Worm (Caenorhabditis elegans) whole organism, midembryonic: ENCODE measurements around the gene str-109.
A peak's percentile ranks its signal among the peaks of the same experiment; 100 is the strongest.

Source experiments
- T22C8.4 ChIP-seq: fragments of 200-800 bp; sonication (Bioruptor generic); IDR thresholded peaks from 2 replicates; pipeline ENCODE4 v1.3.6; 2022; ENCODE audit warnings: missing genetic modification characterization, missing compliant biosample characterization
- cog-1 ChIP-seq: sonication (generic microtip); optimal IDR thresholded peaks from 2 replicates; lab custom pipeline; 2016; ENCODE audit warnings: missing genetic modification characterization, missing compliant biosample characterization
- flt-1 ChIP-seq: fragments of 200-800 bp; sonication (Bioruptor generic); IDR thresholded peaks from 2 replicates; pipeline ENCODE4 v1.3.6; 2022; ENCODE audit warnings: missing genetic modification characterization, missing compliant biosample characterization
- klf-2 ChIP-seq: fragments of 200-800 bp; sonication (Bioruptor generic); conservative IDR thresholded peaks from 2 replicates; pipeline ENCODE4 v1.3.6; 2022; ENCODE audit warnings: missing genetic modification reagents, missing genetic modification characterization, missing compliant biosample characterization
- med-1 ChIP-seq: sonication (generic microtip); optimal IDR thresholded peaks from 2 replicates; lab custom pipeline; 2017; ENCODE audit warnings: missing genetic modification characterization, mild to moderate bottlenecking, missing compliant biosample characterization, antibody characterized with exemption, missing genetic modification reagents; ENCODE audit not compliant: insufficient read depth
- ref-1 ChIP-seq: fragments of 200-800 bp; sonication (Bioruptor generic); conservative IDR thresholded peaks from 2 replicates; pipeline ENCODE4 v1.3.6; 2022; ENCODE audit warnings: missing genetic modification reagents, missing genetic modification characterization, missing compliant biosample characterization
- tab-1 ChIP-seq: fragments of 200-800 bp; sonication (Bioruptor generic); IDR thresholded peaks from 2 replicates; pipeline ENCODE4 v1.3.6; 2022; ENCODE audit warnings: missing genetic modification characterization, missing compliant biosample characterization
- ztf-23 ChIP-seq: fragments of 200-800 bp; sonication (Bioruptor generic); IDR thresholded peaks from 2 replicates; pipeline ENCODE4 v1.3.6; 2022; ENCODE audit warnings: missing genetic modification reagents, missing genetic modification characterization, missing compliant biosample characterization
- ztf-29 ChIP-seq: fragments of 200-800 bp; sonication (Bioruptor generic); IDR thresholded peaks from 2 replicates; pipeline ENCODE4 v1.3.6; 2022; ENCODE audit warnings: missing genetic modification reagents, missing genetic modification characterization, missing compliant biosample characterization

Gene str-109

DNA sequence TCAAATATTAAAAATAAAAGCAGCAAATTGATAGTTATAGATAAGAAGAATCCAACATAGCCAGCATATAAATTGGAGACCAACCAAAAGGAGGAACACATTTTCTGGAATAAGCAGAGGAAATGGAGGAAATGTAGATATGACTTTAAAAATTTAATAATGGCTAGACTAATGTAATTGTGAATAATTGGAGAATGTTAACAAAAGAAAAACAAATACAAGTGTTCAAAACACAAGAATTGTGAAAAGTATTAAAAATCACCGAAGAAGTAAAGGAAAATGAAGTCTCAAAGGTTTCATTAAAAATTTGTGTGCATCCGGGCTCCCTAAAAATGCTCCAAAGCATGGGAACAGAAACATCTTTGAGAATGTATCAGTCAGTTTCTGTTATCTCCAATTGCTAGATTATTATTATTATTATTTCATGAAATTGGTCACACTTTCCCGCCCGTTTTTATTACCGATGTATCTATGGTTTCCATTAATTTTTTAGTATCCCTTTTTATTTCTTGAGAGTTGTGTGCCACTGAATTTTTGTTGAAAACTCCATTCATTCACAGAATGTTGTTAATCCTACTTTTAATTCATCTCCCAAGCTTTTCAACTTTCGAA lies at the start of gene str-109, which contains the start of gene F10A3.11:
Gene str-109, minus strand, starts transcription at position 101 of the 612 bp plus-strand sequence.
Gene F10A3.11, plus strand, starts transcription at position 562 of the 612 bp plus-strand sequence.
- no peak for TF ChIP-seq cog-1
- TF ChIP-seq klf-2 (GFP tag; lab: Robert Waterston, UW), result no peak
- TF ChIP-seq ztf-29 (GFP tag; lab: Robert Waterston, UW), result no peak
- no peak for TF ChIP-seq tab-1 (GFP tag; lab: Robert Waterston, UW)
- TF ChIP-seq flt-1 (GFP tag; lab: Robert Waterston, UW), result no peak
- no peak for TF ChIP-seq T22C8.4 (GFP tag; lab: Robert Waterston, UW)
- no peak for TF ChIP-seq ref-1 (GFP tag; lab: Robert Waterston, UW)
- no peak for TF ChIP-seq ztf-23 (GFP tag; lab: Robert Waterston, UW)
- no peak for TF ChIP-seq med-1

- TF ChIP-seq cog-1 (no peak), tab-1 (GFP tag; lab: Robert Waterston, UW) (no peak), ztf-23 (GFP tag; lab: Robert Waterston, UW) (no peak), ztf-29 (GFP tag; lab: Robert Waterston, UW) (no peak), klf-2 (GFP tag; lab: Robert Waterston, UW) (no peak), T22C8.4 (GFP tag; lab: Robert Waterston, UW) (no peak), med-1 (no peak), ref-1 (GFP tag; lab: Robert Waterston, UW) (no peak), flt-1 (GFP tag; lab: Robert Waterston, UW) (no peak)
These were observed 49.7 kb upstream of the str-109 start for ce11 chrV:16211713-16212112.

ce11 chrV:16210257-16211002 lies 48.4 kb upstream of the str-109 start, which contains the start of gene F11A5.16:
F11A5.16 (plus strand) TSS chrV:16210952.
- TF ChIP-seq tab-1 (GFP tag; lab: Robert Waterston, UW) (0 out of 2 replicates have a peak, but pooled peaks have one; percentile 18), flt-1 (GFP tag; lab: Robert Waterston, UW) (no peak), cog-1 (no peak), T22C8.4 (GFP tag; lab: Robert Waterston, UW) (no peak), ztf-29 (GFP tag; lab: Robert Waterston, UW) (no peak)

ce11 chrV:16209837-16210236 lies 47.8 kb upstream of the str-109 start, which contains the start of gene oac-15:
oac-15 (minus strand) TSS chrV:16209937.
- no peak for TF ChIP-seq ztf-23 (GFP tag; lab: Robert Waterston, UW)
- TF ChIP-seq tab-1 (GFP tag; lab: Robert Waterston, UW), result no peak
- no peak for TF ChIP-seq ref-1 (GFP tag; lab: Robert Waterston, UW)
- TF ChIP-seq ztf-29 (GFP tag; lab: Robert Waterston, UW), result no peak
- no peak for TF ChIP-seq med-1
- TF ChIP-seq klf-2 (GFP tag; lab: Robert Waterston, UW), result no peak
- no peak for TF ChIP-seq cog-1
- no peak for TF ChIP-seq T22C8.4 (GFP tag; lab: Robert Waterston, UW)
- no peak for TF ChIP-seq flt-1 (GFP tag; lab: Robert Waterston, UW)

- TF ChIP-seq klf-2 (GFP tag; lab: Robert Waterston, UW), result no peak
- no peak for TF ChIP-seq ztf-23 (GFP tag; lab: Robert Waterston, UW)
- TF ChIP-seq ztf-29 (GFP tag; lab: Robert Waterston, UW), result no peak
- no peak for TF ChIP-seq ref-1 (GFP tag; lab: Robert Waterston, UW)
These were observed 42.9 kb upstream of the str-109 start, which contains the start of gene irld-26 for ce11 chrV:16204888-16205287. irld-26 (plus strand) TSS chrV:16205188.

DNA sequence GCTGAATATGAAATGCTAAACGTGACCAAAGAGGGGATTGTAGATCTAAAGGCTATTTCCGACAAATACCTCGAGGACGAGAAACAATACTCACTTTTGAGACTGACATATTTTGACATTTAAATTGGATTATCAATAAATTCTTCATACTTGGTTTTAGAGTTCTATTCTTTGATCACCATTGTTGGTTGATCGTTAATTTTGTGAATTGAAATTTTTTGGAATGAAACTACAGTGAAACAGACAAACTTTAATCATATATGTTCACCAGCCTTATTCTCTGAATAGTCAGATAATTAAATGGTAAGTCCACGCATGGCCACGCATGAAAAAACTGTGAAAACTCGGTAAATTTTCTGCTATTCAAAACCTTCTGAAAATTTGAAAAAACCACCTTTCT lies 40.6 kb upstream of the str-109 start, which contains the start of gene F11A5.18:
Gene F11A5.18, plus strand, starts transcription at position 301 of the 400 bp plus-strand sequence.
- TF ChIP-seq T22C8.4 (GFP tag; lab: Robert Waterston, UW) (no peak), ztf-29 (GFP tag; lab: Robert Waterston, UW) (no peak), klf-2 (GFP tag; lab: Robert Waterston, UW) (no peak), ref-1 (GFP tag; lab: Robert Waterston, UW) (no peak), med-1 (no peak), ztf-23 (GFP tag; lab: Robert Waterston, UW) (no peak), cog-1 (no peak), tab-1 (GFP tag; lab: Robert Waterston, UW) (no peak), flt-1 (GFP tag; lab: Robert Waterston, UW) (no peak)

ce11 chrV:16201730-16202129 lies 39.7 kb upstream of the str-109 start, which contains the start of gene F11A5.17:
F11A5.17 (plus strand) TSS chrV:16202030.
- TF ChIP-seq flt-1 (GFP tag; lab: Robert Waterston, UW) (no peak), T22C8.4 (GFP tag; lab: Robert Waterston, UW) (no peak), ztf-29 (GFP tag; lab: Robert Waterston, UW) (no peak), cog-1 (no peak), ref-1 (GFP tag; lab: Robert Waterston, UW) (no peak), med-1 (no peak), tab-1 (GFP tag; lab: Robert Waterston, UW) (no peak), ztf-23 (GFP tag; lab: Robert Waterston, UW) (no peak), klf-2 (GFP tag; lab: Robert Waterston, UW) (no peak)

DNA sequence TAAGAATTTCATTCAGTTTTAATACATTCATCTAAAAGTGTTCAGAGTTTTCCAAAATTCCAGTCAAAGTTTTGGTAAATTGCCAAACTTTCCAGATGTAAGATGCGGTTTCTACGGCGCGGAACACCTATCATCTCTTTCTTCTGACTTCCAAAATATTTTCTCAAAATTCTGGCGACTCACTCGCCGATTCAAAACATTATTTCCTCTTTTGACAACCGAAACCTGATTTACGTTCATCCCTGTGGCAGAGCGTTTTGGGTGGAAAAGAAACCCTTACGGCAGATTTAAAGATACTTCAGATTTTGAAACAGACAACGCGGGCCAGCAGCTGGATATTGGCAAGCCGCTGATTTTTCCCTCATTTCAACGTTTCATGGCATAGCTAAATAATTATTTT lies 36.0 kb upstream of the str-109 start, which contains the start of gene F11A5.5:
Gene F11A5.5, plus strand, starts transcription at position 301 of the 400 bp plus-strand sequence.
- no peak for TF ChIP-seq ztf-29 (GFP tag; lab: Robert Waterston, UW)
- TF ChIP-seq T22C8.4 (GFP tag; lab: Robert Waterston, UW), result no peak
- no peak for TF ChIP-seq flt-1 (GFP tag; lab: Robert Waterston, UW)
- TF ChIP-seq cog-1, result no peak
- TF ChIP-seq ref-1 (GFP tag; lab: Robert Waterston, UW), result no peak
- no peak for TF ChIP-seq tab-1 (GFP tag; lab: Robert Waterston, UW)
- no peak for TF ChIP-seq klf-2 (GFP tag; lab: Robert Waterston, UW)
- no peak for TF ChIP-seq med-1
- TF ChIP-seq ztf-23 (GFP tag; lab: Robert Waterston, UW), result no peak

ce11 chrV:16195379-16195778 lies 33.4 kb upstream of the str-109 start, which contains the start of gene rabr-3:
rabr-3 (plus strand) TSS chrV:16195679.
- TF ChIP-seq flt-1 (GFP tag; lab: Robert Waterston, UW) (no peak), ref-1 (GFP tag; lab: Robert Waterston, UW) (no peak), T22C8.4 (GFP tag; lab: Robert Waterston, UW) (no peak), med-1 (no peak), ztf-29 (GFP tag; lab: Robert Waterston, UW) (no peak), cog-1 (no peak), tab-1 (GFP tag; lab: Robert Waterston, UW) (no peak), ztf-23 (GFP tag; lab: Robert Waterston, UW) (no peak), klf-2 (GFP tag; lab: Robert Waterston, UW) (no peak)
